Fruit fly (Drosophila melanogaster): ENCODE data around the gene CG3345.

The CG3345 gene

DNA sequence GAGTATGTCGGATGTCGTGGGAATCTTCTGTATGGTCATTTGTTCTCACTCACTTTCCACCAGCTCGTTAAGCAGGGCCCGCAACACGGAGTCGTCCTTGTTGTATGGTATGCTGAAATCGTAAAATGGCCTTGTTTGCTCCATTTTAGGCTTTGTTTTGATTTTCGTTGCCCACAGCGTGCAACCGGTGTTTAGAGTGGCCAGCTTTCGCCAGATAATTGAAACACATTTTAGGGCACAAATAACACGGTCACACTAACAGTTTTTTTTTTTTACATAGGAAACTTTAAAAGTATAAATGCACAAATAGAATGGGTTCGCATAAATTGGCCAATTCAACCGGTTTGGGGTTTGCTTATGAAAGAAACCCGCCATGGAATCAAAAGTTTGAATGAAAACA, 16.7 kb upstream of the CG3345 start, which contains the start of gene Rpp30:
TSS of gene Rpp30 (minus strand) at position 200 of the 400 bp plus-strand sequence.
- TF ChIP-seq Dfd (GFP tag; optimal IDR thresholded peaks at IDR 0.05), result no peak
- TF ChIP-seq jim (GFP tag; optimal IDR thresholded peaks at IDR 0.05), result no peak

DNA sequence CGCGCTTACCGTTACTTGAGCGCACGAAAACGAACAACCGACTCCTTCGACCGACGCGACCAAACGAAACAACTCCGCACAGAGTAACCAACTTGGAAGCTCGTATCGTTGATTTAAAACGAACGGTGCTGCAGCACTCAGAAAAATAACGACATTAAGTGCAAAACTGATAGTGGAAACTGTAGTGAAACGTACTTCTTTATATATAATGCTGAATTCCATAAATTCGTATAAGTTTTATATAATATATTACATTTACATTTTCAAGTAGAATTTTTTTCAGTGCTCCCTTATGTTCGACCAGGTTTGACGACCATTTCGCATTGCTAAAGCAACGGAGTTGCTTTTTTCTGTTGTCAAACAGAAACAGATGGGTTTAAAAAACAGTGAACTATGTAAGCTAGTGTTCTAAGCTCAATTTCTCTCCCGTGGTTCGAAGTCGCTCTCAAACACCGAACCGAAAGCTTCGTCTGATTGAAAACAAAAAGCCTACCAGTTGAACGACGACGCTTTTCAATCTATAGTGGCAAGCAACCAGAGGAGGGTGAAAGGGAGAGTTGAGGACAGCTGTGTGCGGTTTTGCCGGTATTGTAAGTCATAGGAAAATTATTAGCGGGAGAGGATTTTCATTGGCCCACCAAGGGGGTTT, 1.3 kb upstream of the CG3345 start, which contains the start of gene CG17075:
TSS of gene CG17075 (minus strand) at position 65 of the 649 bp plus-strand sequence.
- TF ChIP-seq CrebA (GFP tag; optimal IDR thresholded peaks at IDR 0.05; ENCODE audit: borderline replicate concordance) (no peak), HLH106 (tag; optimal IDR thresholded peaks at IDR 0.05) (peak; percentile 76), h (GFP tag; optimal IDR thresholded peaks at IDR 0.05) (peak; percentile 89), rgr (GFP tag; optimal IDR thresholded peaks at IDR 0.05) (peak; percentile 85), Jra (GFP tag; optimal IDR thresholded peaks at IDR 0.05) (no peak), woc (GFP tag; optimal IDR thresholded peaks at IDR 0.05) (peak; percentile 38), pan (optimal IDR thresholded peaks at IDR 0.05) (no peak), Dif (GFP tag; optimal IDR thresholded peaks at IDR 0.05; ENCODE audit: partially characterized antibody) (no peak), jim (GFP tag; optimal IDR thresholded peaks at IDR 0.05) (no peak), Dfd (GFP tag; optimal IDR thresholded peaks at IDR 0.05) (no peak), N (GFP tag; optimal IDR thresholded peaks at IDR 0.05) (no peak), CG32264 (GFP tag; optimal IDR thresholded peaks at IDR 0.05) (no peak), sage (GFP tag; optimal IDR thresholded peaks at IDR 0.05) (no peak), Vsx2 (GFP tag; optimal IDR thresholded peaks at IDR 0.05; ENCODE audit: partially characterized antibody) (no peak), usp (GFP tag; optimal IDR thresholded peaks at IDR 0.05) (no peak), Hr78 (GFP tag; optimal IDR thresholded peaks at IDR 0.05) (no peak), OdsH (GFP tag; optimal IDR thresholded peaks at IDR 0.05) (peak; percentile 85), Myc (optimal IDR thresholded peaks at IDR 0.05) (no peak), Rel (GFP tag; optimal IDR thresholded peaks at IDR 0.05) (no peak), Rel (tag; optimal IDR thresholded peaks at IDR 0.05) (no peak), br (GFP tag; optimal IDR thresholded peaks at IDR 0.05) (no peak), Sp1 (GFP tag; optimal IDR thresholded peaks at IDR 0.05) (peak; percentile 81), Abd-B (GFP tag; optimal IDR thresholded peaks at IDR 0.05) (no peak), Hnf4 (GFP tag; optimal IDR thresholded peaks at IDR 0.05) (no peak), tai (GFP tag; optimal IDR thresholded peaks at IDR 0.05) (no peak), Hr83 (GFP tag; optimal IDR thresholded peaks at IDR 0.05; ENCODE audit: poor library complexity, severe bottlenecking) (no peak), fru (GFP tag; optimal IDR thresholded peaks at IDR 0.05) (peak; percentile 86), psq (GFP tag; optimal IDR thresholded peaks at IDR 0.05) (peak; percentile 80), Mio (GFP tag; optimal IDR thresholded peaks at IDR 0.05) (no peak), CG9705 (GFP tag; optimal IDR thresholded peaks at IDR 0.05) (peak; percentile 18), lola (GFP tag; optimal IDR thresholded peaks at IDR 0.05) (no peak), sv (GFP tag; optimal IDR thresholded peaks at IDR 0.05) (peak; percentile 93), dmrt93B (GFP tag; optimal IDR thresholded peaks at IDR 0.05) (no peak), ey (GFP tag; optimal IDR thresholded peaks at IDR 0.05) (peak; percentile 61), foxo (GFP tag; optimal IDR thresholded peaks at IDR 0.05) (peak in 1 of 2 experiments; percentile 92), dl (GFP tag; optimal IDR thresholded peaks at IDR 0.05; ENCODE audit: insufficient read depth in 1 of 2, partially characterized antibody in 2 of 2) (no peak), brk (GFP tag; optimal IDR thresholded peaks at IDR 0.05) (no peak), GATAd (GFP tag; optimal IDR thresholded peaks at IDR 0.05) (no peak), dsf (GFP tag; optimal IDR thresholded peaks at IDR 0.05; ENCODE audit: borderline replicate concordance) (no peak)

DNA sequence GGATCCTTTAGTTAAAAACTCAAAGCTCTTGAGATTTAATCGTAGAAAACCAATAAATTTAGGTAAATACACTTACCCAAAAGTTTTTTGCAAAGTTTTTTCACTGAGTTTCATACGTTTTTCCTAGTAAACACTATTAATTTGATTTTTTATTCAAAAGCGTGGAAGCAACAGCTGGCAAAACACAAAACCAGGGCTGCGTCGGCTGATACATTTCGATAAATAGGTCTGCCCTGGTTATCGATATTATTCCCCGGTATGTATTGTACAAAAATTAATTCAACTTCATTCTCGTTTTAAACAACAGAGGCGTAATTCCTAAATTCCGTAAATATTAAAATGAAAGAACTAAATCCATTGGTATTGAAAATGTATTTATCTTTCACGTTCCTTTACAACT, 2.7 kb downstream of the CG3345 start, which contains the start of gene Dus1:
TSS of gene Dus1 (minus strand) at position 192 of the 400 bp plus-strand sequence.
- TF ChIP-seq CG9705 (GFP tag; optimal IDR thresholded peaks at IDR 0.05) (no peak), foxo (GFP tag; optimal IDR thresholded peaks at IDR 0.05) (no peak), dl (GFP tag; optimal IDR thresholded peaks at IDR 0.05; ENCODE audit: insufficient read depth in 1 of 2, partially characterized antibody in 2 of 2) (no peak), psq (GFP tag; optimal IDR thresholded peaks at IDR 0.05) (no peak), GATAd (GFP tag; optimal IDR thresholded peaks at IDR 0.05) (no peak), Mio (GFP tag; optimal IDR thresholded peaks at IDR 0.05) (no peak), brk (GFP tag; optimal IDR thresholded peaks at IDR 0.05) (no peak), usp (GFP tag; optimal IDR thresholded peaks at IDR 0.05) (no peak), woc (GFP tag; optimal IDR thresholded peaks at IDR 0.05) (no peak), Dif (GFP tag; optimal IDR thresholded peaks at IDR 0.05; ENCODE audit: partially characterized antibody) (no peak), CrebA (GFP tag; optimal IDR thresholded peaks at IDR 0.05; ENCODE audit: borderline replicate concordance) (no peak), Myc (optimal IDR thresholded peaks at IDR 0.05) (no peak), OdsH (GFP tag; optimal IDR thresholded peaks at IDR 0.05) (no peak), ey (GFP tag; optimal IDR thresholded peaks at IDR 0.05) (no peak), dmrt93B (GFP tag; optimal IDR thresholded peaks at IDR 0.05) (no peak), br (GFP tag; optimal IDR thresholded peaks at IDR 0.05) (no peak), lola (GFP tag; optimal IDR thresholded peaks at IDR 0.05) (no peak)

Data from whole organism, wandering third instar larva.